Worm (Caenorhabditis elegans) whole organism, midembryonic: ENCODE data around the gene T07F8.1.

Experiments used
- T22C8.4 ChIP-seq: fragments of 200-800 bp; sonication (Bioruptor generic); IDR thresholded peaks from 2 replicates; pipeline ENCODE4 v1.3.6; 2022; ENCODE audit warnings: missing genetic modification characterization, missing compliant biosample characterization
- cog-1 ChIP-seq: sonication (generic microtip); optimal IDR thresholded peaks from 2 replicates; lab custom pipeline; 2016; ENCODE audit warnings: missing genetic modification characterization, missing compliant biosample characterization
- flt-1 ChIP-seq: fragments of 200-800 bp; sonication (Bioruptor generic); IDR thresholded peaks from 2 replicates; pipeline ENCODE4 v1.3.6; 2022; ENCODE audit warnings: missing genetic modification characterization, missing compliant biosample characterization
- klf-2 ChIP-seq: fragments of 200-800 bp; sonication (Bioruptor generic); conservative IDR thresholded peaks from 2 replicates; pipeline ENCODE4 v1.3.6; 2022; ENCODE audit warnings: missing genetic modification reagents, missing genetic modification characterization, missing compliant biosample characterization
- med-1 ChIP-seq: sonication (generic microtip); optimal IDR thresholded peaks from 2 replicates; lab custom pipeline; 2017; ENCODE audit warnings: missing genetic modification characterization, mild to moderate bottlenecking, missing compliant biosample characterization, antibody characterized with exemption, missing genetic modification reagents; ENCODE audit not compliant: insufficient read depth
- ref-1 ChIP-seq: fragments of 200-800 bp; sonication (Bioruptor generic); conservative IDR thresholded peaks from 2 replicates; pipeline ENCODE4 v1.3.6; 2022; ENCODE audit warnings: missing genetic modification reagents, missing genetic modification characterization, missing compliant biosample characterization
- tab-1 ChIP-seq: fragments of 200-800 bp; sonication (Bioruptor generic); IDR thresholded peaks from 2 replicates; pipeline ENCODE4 v1.3.6; 2022; ENCODE audit warnings: missing genetic modification characterization, missing compliant biosample characterization
- ztf-23 ChIP-seq: fragments of 200-800 bp; sonication (Bioruptor generic); IDR thresholded peaks from 2 replicates; pipeline ENCODE4 v1.3.6; 2022; ENCODE audit warnings: missing genetic modification reagents, missing genetic modification characterization, missing compliant biosample characterization
- ztf-29 ChIP-seq: fragments of 200-800 bp; sonication (Bioruptor generic); IDR thresholded peaks from 2 replicates; pipeline ENCODE4 v1.3.6; 2022; ENCODE audit warnings: missing genetic modification reagents, missing genetic modification characterization, missing compliant biosample characterization

- TF ChIP-seq ztf-23 (GFP tag; lab: Robert Waterston, UW) (no peak), med-1 (GFP tag; lab: Kevin White, UChicago) (no peak), flt-1 (GFP tag; lab: Robert Waterston, UW) (no peak), ref-1 (GFP tag; lab: Robert Waterston, UW) (no peak), klf-2 (GFP tag; lab: Robert Waterston, UW) (no peak), cog-1 (tag; lab: Kevin White, UChicago) (no peak), ztf-29 (GFP tag; lab: Robert Waterston, UW) (no peak), T22C8.4 (GFP tag; lab: Robert Waterston, UW) (no peak), tab-1 (GFP tag; lab: Robert Waterston, UW) (no peak)
These were observed 41.9 kb upstream of the T07F8.1 start for ce11 chrII:7106313-7106712.
